Fruit fly (Drosophila melanogaster): ENCODE results near the gene Cog4.

- TF ChIP-seq Lpt (GFP tag; optimal IDR thresholded peaks at IDR 0.05) (no peak), CG6276 (GFP tag; optimal IDR thresholded peaks at IDR 0.05) (no peak), CG6792 (GFP tag; optimal IDR thresholded peaks at IDR 0.05) (no peak), CG8632 (GFP tag; optimal IDR thresholded peaks at IDR 0.05) (no peak), CG34406 (GFP tag; optimal IDR thresholded peaks at IDR 0.05) (no peak), CG3919 (GFP tag; optimal IDR thresholded peaks at IDR 0.05) (no peak), Blimp-1 (GFP tag; optimal IDR thresholded peaks at IDR 0.05) (no peak), CG10631 (GFP tag; optimal IDR thresholded peaks at IDR 0.05) (no peak), ss (GFP tag; optimal IDR thresholded peaks at IDR 0.05) (no peak), Sox102F (GFP tag; optimal IDR thresholded peaks at IDR 0.05) (no peak), achi (GFP tag; optimal IDR thresholded peaks at IDR 0.05) (no peak), CG8319 (GFP tag; optimal IDR thresholded peaks at IDR 0.05) (no peak)
These were observed 18.2 kb downstream of the Cog4 start for dm6 chr2L:10470211-10470610.

Measured in whole organism, prepupa.